Fruit fly (Drosophila melanogaster): ENCODE results near the gene Apl.

DNA sequence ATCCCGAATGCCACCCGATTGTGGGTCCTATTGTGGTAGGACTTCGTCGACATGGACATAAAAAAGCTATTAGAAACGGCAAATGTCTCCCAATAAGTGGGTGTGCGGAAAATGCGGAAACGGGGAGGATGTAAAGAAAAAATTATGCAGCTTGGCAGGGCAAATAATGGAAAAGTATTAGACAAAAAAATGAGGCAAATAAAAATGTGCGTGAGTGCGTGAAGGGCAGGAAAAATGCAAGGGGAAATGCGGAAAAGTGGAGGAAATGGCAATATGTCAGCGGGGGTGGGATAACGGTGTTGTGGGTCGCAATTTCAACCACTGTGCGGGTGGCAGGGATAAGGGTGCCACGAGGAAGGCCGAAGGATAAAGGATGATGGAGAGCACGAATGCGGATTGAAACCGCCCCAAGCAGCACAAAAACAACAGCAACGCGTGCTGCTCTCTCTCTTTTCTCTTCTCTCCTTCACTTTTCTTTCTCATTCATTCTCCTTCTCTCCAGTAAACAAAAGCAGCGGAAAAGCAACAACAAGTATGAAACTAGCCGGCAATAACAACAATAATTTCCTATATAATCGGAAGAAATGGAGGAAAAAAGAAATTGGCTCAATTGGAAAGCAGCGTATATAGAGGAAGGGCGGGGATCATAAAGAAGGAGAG is 50.5 kb downstream of the Apl start:
- no peak for TF ChIP-seq CG12299 (tag; optimal IDR thresholded peaks at IDR 0.05)
- TF ChIP-seq gsb (GFP tag; IDR thresholded peaks at IDR 0.05) = no peak
- no peak for TF ChIP-seq BEAF-32 (GFP tag; optimal IDR thresholded peaks at IDR 0.05)
- no peak for TF ChIP-seq pan (optimal IDR thresholded peaks at IDR 0.05)
- no peak for TF ChIP-seq pan (GFP tag; optimal IDR thresholded peaks at IDR 0.05 in 1 of 2, IDR thresholded peaks at IDR 0.05 in 1 of 2)
- no peak for TF ChIP-seq CG8290 (GFP tag; optimal IDR thresholded peaks at IDR 0.05)
- no peak for TF ChIP-seq CG8290 (tag; optimal IDR thresholded peaks at IDR 0.05)
- no peak for TF ChIP-seq tap (tag; optimal IDR thresholded peaks at IDR 0.05)

Data from whole organism, embryonic.